Fruit fly (Drosophila melanogaster) whole organism, adult: ENCODE data around the gene Svil.

ENCODE experiments used
- CG14711 ChIP-seq: fragments of 200-800 bp; sonication (Bioruptor generic); optimal IDR thresholded peaks from 2 replicates; lab custom pipeline; 2018; ENCODE audit warnings: missing biosample characterization, mild to moderate bottlenecking, missing genetic modification characterization, moderate library complexity
- CG33017 ChIP-seq: fragments of 200-800 bp; sonication (Bioruptor generic); optimal IDR thresholded peaks from 2 replicates; lab custom pipeline; 2018; ENCODE audit warnings: missing biosample characterization, mild to moderate bottlenecking, missing genetic modification characterization, moderate library complexity
- Mnt ChIP-seq: fragments of 200-800 bp; sonication (Bioruptor generic); optimal IDR thresholded peaks from 2 replicates; lab custom pipeline; 2016; ENCODE audit warnings: missing biosample characterization, mild to moderate bottlenecking, missing genetic modification characterization
- kay ChIP-seq: fragments of 200-800 bp; sonication (Bioruptor generic); peaks from one replicate; lab custom pipeline; 2016; ENCODE audit warnings: missing biosample characterization, missing genetic modification characterization, borderline replicate concordance

dm6 chr3L:2481470-2481869 is 104.0 kb downstream of the Svil start:
- TF ChIP-seq kay (no peak), CG14711 (tag; lab: Kevin White, UChicago) (peak; percentile 57), Mnt (GFP tag; lab: Kevin White, UChicago) (no peak), CG33017 (tag; lab: Kevin White, UChicago) (no peak)
